Fruit fly (Drosophila melanogaster): Measurements from ENCODE around the gene aus.

- TF ChIP-seq tj (GFP tag; optimal IDR thresholded peaks at IDR 0.05) (no peak), Mnt (GFP tag; optimal IDR thresholded peaks at IDR 0.05) (no peak), cic (GFP tag; optimal IDR thresholded peaks at IDR 0.05) (no peak), Crg-1 (GFP tag; optimal IDR thresholded peaks at IDR 0.05) (no peak), CG14711 (tag; optimal IDR thresholded peaks at IDR 0.05) (no peak), CG1620 (GFP tag; optimal IDR thresholded peaks at IDR 0.05) (no peak), CG7101 (tag; optimal IDR thresholded peaks at IDR 0.05) (no peak)
Measured at dm6 chr3R:21336797-21337244, 12.6 kb downstream of the aus start.

Data from whole organism, adult.